Fruit fly (Drosophila melanogaster): ENCODE data around the gene Mhcl.
A peak's percentile ranks its signal among the peaks of the same experiment; 100 is the strongest.

Mhcl gene

dm6 chr3R:16146632-16147453 is 48.3 kb upstream of the Mhcl start, which contains the start of the genes Mic26-27 and CG5916 (continued):
- TF ChIP-seq Dad (GFP tag; optimal IDR thresholded peaks at IDR 0.05) (peak; percentile 64), CG12391 (tag; optimal IDR thresholded peaks at IDR 0.05) (peak; percentile 85), HLH54F (GFP tag; optimal IDR thresholded peaks at IDR 0.05) (peak; percentile 94), dmrt11E (tag; optimal IDR thresholded peaks at IDR 0.05) (peak; percentile 94), CG33557 (GFP tag; optimal IDR thresholded peaks at IDR 0.05) (peak; percentile 43), D (optimal IDR thresholded peaks at IDR 0.05) (peak; percentile 11), D (GFP tag; optimal IDR thresholded peaks at IDR 0.05) (peak; percentile 23), ac (GFP tag; optimal IDR thresholded peaks at IDR 0.05) (no peak), ewg (GFP tag; optimal IDR thresholded peaks at IDR 0.05) (peak; percentile 79), CHES-1-like (GFP tag; optimal IDR thresholded peaks at IDR 0.05) (peak; percentile 84), ttk (GFP tag; IDR thresholded peaks at IDR 0.05) (peak; percentile 77), B-H1 (GFP tag; IDR thresholded peaks at IDR 0.05) (peak; percentile 75), D19A (tag; optimal IDR thresholded peaks at IDR 0.05) (no peak), Dek (tag; optimal IDR thresholded peaks at IDR 0.05) (no peak), lov (optimal IDR thresholded peaks at IDR 0.05) (no peak), lov (GFP tag; IDR thresholded peaks at IDR 0.05) (peak; percentile 88; the same call in 1 of the 3 replicates), gsb (GFP tag; IDR thresholded peaks at IDR 0.05) (peak; percentile 60), CG7928 (GFP tag; optimal IDR thresholded peaks at IDR 0.05) (peak; percentile 12), sisA (GFP tag; IDR thresholded peaks at IDR 0.05) (peak; percentile 95), CG12236 (GFP tag; optimal IDR thresholded peaks at IDR 0.05) (peak; percentile 39), cad (GFP tag; optimal IDR thresholded peaks at IDR 0.05) (no peak), CG32767 (GFP tag; IDR thresholded peaks at IDR 0.05) (peak; percentile 68), CG12071 (GFP tag; optimal IDR thresholded peaks at IDR 0.05) (no peak), CG7786 (GFP tag; optimal IDR thresholded peaks at IDR 0.05) (peak; percentile 91), CG12104 (GFP tag; optimal IDR thresholded peaks at IDR 0.05) (peak; percentile 70), Awh (GFP tag; IDR thresholded peaks at IDR 0.05) (no peak), CG13775 (GFP tag; optimal IDR thresholded peaks at IDR 0.05) (peak; percentile 97), Sox102F (GFP tag; optimal IDR thresholded peaks at IDR 0.05) (peak; percentile 88), CG7372 (GFP tag; IDR thresholded peaks at IDR 0.05) (peak; percentile 59), crol (GFP tag; IDR thresholded peaks at IDR 0.05) (no peak), wek (GFP tag; optimal IDR thresholded peaks at IDR 0.05) (peak; percentile 39), Med (GFP tag) (peak; percentile 95), CG9876 (GFP tag; optimal IDR thresholded peaks at IDR 0.05) (peak; percentile 96), CG9797 (GFP tag; optimal IDR thresholded peaks at IDR 0.05) (peak; percentile 81), fd96Cb (tag; optimal IDR thresholded peaks at IDR 0.05) (peak; percentile 59), CG6854 (GFP tag; optimal IDR thresholded peaks at IDR 0.05) (no peak), Hmx (GFP tag; optimal IDR thresholded peaks at IDR 0.05) (no peak), Hr3 (GFP tag; optimal IDR thresholded peaks at IDR 0.05) (peak; percentile 88), Neu2 (GFP tag; optimal IDR thresholded peaks at IDR 0.05; ENCODE audit: borderline replicate concordance) (peak; percentile 42), CG12155 (GFP tag; optimal IDR thresholded peaks at IDR 0.05) (peak; percentile 67), Sry-δ (GFP tag; optimal IDR thresholded peaks at IDR 0.05) (peak; percentile 94), yki (optimal IDR thresholded peaks at IDR 0.05) (no peak), CG8388 (GFP tag; optimal IDR thresholded peaks at IDR 0.05) (peak; percentile 38), CG3065 (GFP tag; optimal IDR thresholded peaks at IDR 0.05) (no peak), jing (GFP tag; optimal IDR thresholded peaks at IDR 0.05) (peak; percentile 61), CG32532 (GFP tag; IDR thresholded peaks at IDR 0.05) (peak; percentile 67), CoRest (tag; optimal IDR thresholded peaks at IDR 0.05) (peak; percentile 84), CG4424 (GFP tag; optimal IDR thresholded peaks at IDR 0.05) (peak; percentile 78), eve (GFP tag; optimal IDR thresholded peaks at IDR 0.05) (no peak), Camta (GFP tag; optimal IDR thresholded peaks at IDR 0.05) (peak; percentile 85), nau (GFP tag; optimal IDR thresholded peaks at IDR 0.05) (no peak)
